Fruit fly (Drosophila melanogaster): ENCODE results near the gene Ubc6.

Gene Ubc6

dm6 chr3R:4903565-4903964 lies 48.9 kb downstream of the Ubc6 start:
- TF ChIP-seq bab1 (GFP tag; optimal IDR thresholded peaks at IDR 0.05), result no peak
- TF ChIP-seq CG7045 (GFP tag; optimal IDR thresholded peaks at IDR 0.05), result no peak
- TF ChIP-seq CG7101 (tag; optimal IDR thresholded peaks at IDR 0.05), result no peak
- TF ChIP-seq CG12768 (GFP tag; optimal IDR thresholded peaks at IDR 0.05), result no peak
- TF ChIP-seq CG33017 (tag; optimal IDR thresholded peaks at IDR 0.05), result no peak
- TF ChIP-seq cic (GFP tag; optimal IDR thresholded peaks at IDR 0.05), result no peak
- TF ChIP-seq CG14711 (tag; optimal IDR thresholded peaks at IDR 0.05), result no peak
- no peak for TF ChIP-seq Hr96 (GFP tag; optimal IDR thresholded peaks at IDR 0.05)
- TF ChIP-seq Clk (GFP tag; optimal IDR thresholded peaks at IDR 0.05), result no peak
- TF ChIP-seq kay (GFP tag; ENCODE audit: borderline replicate concordance), result no peak
- TF ChIP-seq tj (GFP tag; optimal IDR thresholded peaks at IDR 0.05), result no peak
- no peak for TF ChIP-seq Crg-1 (GFP tag; optimal IDR thresholded peaks at IDR 0.05)
- no peak for TF ChIP-seq pad (GFP tag; optimal IDR thresholded peaks at IDR 0.05)
- TF ChIP-seq Mnt (GFP tag; optimal IDR thresholded peaks at IDR 0.05), result no peak
- TF ChIP-seq toe (GFP tag; optimal IDR thresholded peaks at IDR 0.05), result no peak
- no peak for TF ChIP-seq cnc (optimal IDR thresholded peaks at IDR 0.05)
- TF ChIP-seq CG5204 (GFP tag; optimal IDR thresholded peaks at IDR 0.05), result no peak
- no peak for TF ChIP-seq CG11617 (GFP tag; optimal IDR thresholded peaks at IDR 0.05)
- no peak for TF ChIP-seq CG1620 (GFP tag; optimal IDR thresholded peaks at IDR 0.05)

DNA sequence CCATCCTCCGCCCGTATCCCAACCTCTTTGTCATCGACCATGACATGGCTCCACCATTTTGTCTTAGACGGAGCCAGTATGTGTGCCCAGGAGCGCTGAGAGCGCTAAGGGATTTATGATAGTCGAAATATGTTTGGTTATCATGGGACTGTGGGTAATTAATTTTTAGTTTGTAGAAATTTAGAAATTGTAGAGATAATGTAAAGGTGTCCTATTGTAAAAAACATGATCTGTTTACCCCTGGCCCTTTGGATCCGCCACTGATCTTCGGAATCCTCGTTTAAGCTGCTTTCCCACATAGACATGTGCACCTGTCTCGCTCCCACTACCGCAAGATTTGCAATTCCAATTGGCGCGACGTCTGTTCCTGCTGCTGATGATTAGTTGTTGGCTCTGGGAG lies 50.7 kb downstream of the Ubc6 start:
- TF ChIP-seq CG1620 (GFP tag; optimal IDR thresholded peaks at IDR 0.05) (no peak), CG7101 (tag; optimal IDR thresholded peaks at IDR 0.05) (no peak), CG7045 (GFP tag; optimal IDR thresholded peaks at IDR 0.05) (no peak), cnc (optimal IDR thresholded peaks at IDR 0.05) (no peak), pad (GFP tag; optimal IDR thresholded peaks at IDR 0.05) (no peak), ovo (GFP tag; optimal IDR thresholded peaks at IDR 0.05) (no peak), CG5204 (GFP tag; optimal IDR thresholded peaks at IDR 0.05) (no peak), CG11617 (GFP tag; optimal IDR thresholded peaks at IDR 0.05) (no peak), Mnt (GFP tag; optimal IDR thresholded peaks at IDR 0.05) (no peak), toe (GFP tag; optimal IDR thresholded peaks at IDR 0.05) (no peak), tj (GFP tag; optimal IDR thresholded peaks at IDR 0.05) (no peak), Clk (GFP tag; optimal IDR thresholded peaks at IDR 0.05) (no peak), Crg-1 (GFP tag; optimal IDR thresholded peaks at IDR 0.05) (no peak), CG33017 (tag; optimal IDR thresholded peaks at IDR 0.05) (no peak), Hr96 (GFP tag; optimal IDR thresholded peaks at IDR 0.05) (no peak)

DNA sequence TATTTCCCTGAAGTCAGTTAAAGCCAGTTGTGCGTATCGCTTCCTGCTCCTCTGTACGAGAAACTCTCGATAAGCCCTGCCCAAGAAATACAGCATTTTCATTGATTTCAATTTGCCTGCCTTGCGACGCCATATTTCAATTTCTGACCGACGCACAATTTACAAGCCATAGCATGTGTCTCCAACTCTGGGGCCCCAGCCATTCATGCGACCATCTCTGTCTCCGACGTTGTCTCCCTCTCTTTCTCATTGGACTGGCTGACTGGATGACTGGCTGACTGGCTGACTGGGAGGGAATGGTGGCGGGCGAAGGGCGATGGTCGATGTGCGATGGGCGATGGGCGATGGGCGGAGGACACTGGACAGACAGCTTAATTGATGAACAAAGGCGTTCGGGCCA lies 51.3 kb downstream of the Ubc6 start:
- TF ChIP-seq CG11617 (GFP tag; optimal IDR thresholded peaks at IDR 0.05), result no peak
- TF ChIP-seq kay (GFP tag; ENCODE audit: borderline replicate concordance), result no peak
- TF ChIP-seq CG7045 (GFP tag; optimal IDR thresholded peaks at IDR 0.05), result no peak
- TF ChIP-seq Mnt (GFP tag; optimal IDR thresholded peaks at IDR 0.05), result no peak
- TF ChIP-seq CG14711 (tag; optimal IDR thresholded peaks at IDR 0.05), result no peak
- no peak for TF ChIP-seq toe (GFP tag; optimal IDR thresholded peaks at IDR 0.05)
- no peak for TF ChIP-seq pad (GFP tag; optimal IDR thresholded peaks at IDR 0.05)
- no peak for TF ChIP-seq tj (GFP tag; optimal IDR thresholded peaks at IDR 0.05)
- TF ChIP-seq CG12768 (GFP tag; optimal IDR thresholded peaks at IDR 0.05), result no peak
- TF ChIP-seq CG33017 (tag; optimal IDR thresholded peaks at IDR 0.05), result no peak
- TF ChIP-seq Clk (GFP tag; optimal IDR thresholded peaks at IDR 0.05), result no peak
- TF ChIP-seq cic (GFP tag; optimal IDR thresholded peaks at IDR 0.05), result no peak
- no peak for TF ChIP-seq bab1 (GFP tag; optimal IDR thresholded peaks at IDR 0.05)
- TF ChIP-seq CG1620 (GFP tag; optimal IDR thresholded peaks at IDR 0.05), result no peak

DNA sequence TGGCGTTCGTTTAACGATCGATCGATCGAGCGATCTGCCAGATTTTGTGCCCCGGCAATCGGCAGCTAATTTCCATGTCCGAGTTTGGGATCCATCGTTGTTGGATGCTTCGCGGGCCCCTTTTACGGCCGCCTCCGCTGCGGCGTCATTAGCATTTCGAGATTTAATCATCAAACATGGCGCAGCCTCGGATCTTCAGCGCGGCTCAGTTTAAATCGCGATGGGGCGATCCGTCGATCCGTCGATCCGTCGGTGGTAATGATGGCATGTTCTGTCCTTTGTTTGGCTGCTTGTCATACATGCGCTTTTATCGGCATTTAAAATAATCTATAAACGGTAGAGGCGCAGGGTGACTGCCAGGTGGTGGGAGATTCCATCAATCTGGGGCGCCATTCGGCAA lies 52.0 kb downstream of the Ubc6 start:
- TF ChIP-seq toe (GFP tag; optimal IDR thresholded peaks at IDR 0.05) (no peak), cic (GFP tag; optimal IDR thresholded peaks at IDR 0.05) (no peak), CG7045 (GFP tag; optimal IDR thresholded peaks at IDR 0.05) (no peak), CG1620 (GFP tag; optimal IDR thresholded peaks at IDR 0.05) (no peak), bab1 (GFP tag; optimal IDR thresholded peaks at IDR 0.05) (no peak), CG12768 (GFP tag; optimal IDR thresholded peaks at IDR 0.05) (no peak), ovo (GFP tag; optimal IDR thresholded peaks at IDR 0.05) (no peak), pad (GFP tag; optimal IDR thresholded peaks at IDR 0.05) (no peak), CG11617 (GFP tag; optimal IDR thresholded peaks at IDR 0.05) (no peak), kay (GFP tag; ENCODE audit: borderline replicate concordance) (no peak), tj (GFP tag; optimal IDR thresholded peaks at IDR 0.05) (no peak), CG5204 (GFP tag; optimal IDR thresholded peaks at IDR 0.05) (no peak), CG14711 (tag; optimal IDR thresholded peaks at IDR 0.05) (no peak), Crg-1 (GFP tag; optimal IDR thresholded peaks at IDR 0.05) (no peak)
